Fruit fly (Drosophila melanogaster): ENCODE measurements around the gene CG17219.

Gene CG17219

dm6 chr2L:3011484-3011883 is 17.6 kb upstream of the CG17219 start:
- TF ChIP-seq CG32006 (GFP tag; optimal IDR thresholded peaks at IDR 0.05) (peak; percentile 47), CG6854 (GFP tag; optimal IDR thresholded peaks at IDR 0.05) (peak; percentile 63), dac (GFP tag; optimal IDR thresholded peaks at IDR 0.05) (no peak), achi (GFP tag; optimal IDR thresholded peaks at IDR 0.05) (peak; percentile 78), CG1621 (tag; optimal IDR thresholded peaks at IDR 0.05) (peak; percentile 68), net (GFP tag; optimal IDR thresholded peaks at IDR 0.05) (peak; percentile 74), CG3919 (GFP tag; optimal IDR thresholded peaks at IDR 0.05) (peak; percentile 86), Sox102F (GFP tag; optimal IDR thresholded peaks at IDR 0.05) (peak; percentile 85), svp (GFP tag) (peak; percentile 94), CG6808 (GFP tag; optimal IDR thresholded peaks at IDR 0.05) (peak; percentile 53), spab (GFP tag; optimal IDR thresholded peaks at IDR 0.05) (peak; percentile 61), eg (GFP tag; IDR thresholded peaks at IDR 0.05) (0 out of 3 replicates have a peak, but pooled peaks have one; percentile 19), CG6163 (GFP tag; IDR thresholded peaks at IDR 0.05) (peak; percentile 70), Blimp-1 (GFP tag; optimal IDR thresholded peaks at IDR 0.05) (peak; percentile 62), acj6 (GFP tag; optimal IDR thresholded peaks at IDR 0.05) (peak; percentile 83), Ets96B (tag; optimal IDR thresholded peaks at IDR 0.05) (peak; percentile 76), Ets21C (GFP tag; optimal IDR thresholded peaks at IDR 0.05) (peak; percentile 81), CG10669 (GFP tag; optimal IDR thresholded peaks at IDR 0.05) (peak; percentile 74), CG9139 (GFP tag; optimal IDR thresholded peaks at IDR 0.05) (peak; percentile 17), fkh (GFP tag; optimal IDR thresholded peaks at IDR 0.05) (no peak), CG10631 (GFP tag; optimal IDR thresholded peaks at IDR 0.05) (peak; percentile 81), topi (GFP tag; optimal IDR thresholded peaks at IDR 0.05) (peak; percentile 88), CG6276 (GFP tag; optimal IDR thresholded peaks at IDR 0.05) (no peak), CG3032 (tag; optimal IDR thresholded peaks at IDR 0.05) (peak; percentile 73), OdsH (GFP tag; optimal IDR thresholded peaks at IDR 0.05) (peak; percentile 77), CG11762 (GFP tag; optimal IDR thresholded peaks at IDR 0.05; ENCODE audit: insufficient read depth) (peak; percentile 62), CG15336 (GFP tag; IDR thresholded peaks at IDR 0.05) (peak; percentile 57; the same call in 1 of the 2 replicates), CG34406 (GFP tag; optimal IDR thresholded peaks at IDR 0.05) (peak; percentile 81), salr (GFP tag; optimal IDR thresholded peaks at IDR 0.05) (peak; percentile 27 to 68), Sox14 (GFP tag; optimal IDR thresholded peaks at IDR 0.05) (peak; percentile 80), CG6792 (GFP tag; optimal IDR thresholded peaks at IDR 0.05) (peak; percentile 82), dsx (GFP tag; optimal IDR thresholded peaks at IDR 0.05; ENCODE audit: poor library complexity, severe bottlenecking) (peak; percentile 76), Gug (GFP tag; IDR thresholded peaks at IDR 0.05) (no peak), esn (GFP tag; optimal IDR thresholded peaks at IDR 0.05) (peak; percentile 90), Lpt (GFP tag; optimal IDR thresholded peaks at IDR 0.05) (peak; percentile 23), CG11294 (GFP tag; IDR thresholded peaks at IDR 0.05) (no peak), Eip75B (GFP tag; optimal IDR thresholded peaks at IDR 0.05) (peak; percentile 84), CG8632 (GFP tag; optimal IDR thresholded peaks at IDR 0.05) (peak; percentile 79), ss (GFP tag; optimal IDR thresholded peaks at IDR 0.05) (peak; percentile 45 to 80), cyc (GFP tag; optimal IDR thresholded peaks at IDR 0.05) (peak; percentile 88), CG8119 (GFP tag; IDR thresholded peaks at IDR 0.05) (peak; percentile 50; the same call in 1 of the 3 replicates), Hr4 (GFP tag; optimal IDR thresholded peaks at IDR 0.05) (peak; percentile 1), CG16779 (tag; optimal IDR thresholded peaks at IDR 0.05) (peak; percentile 40), Smox (GFP tag; optimal IDR thresholded peaks at IDR 0.05) (peak; percentile 83), Eip78C (GFP tag) (peak; percentile 96), fd85E (GFP tag; optimal IDR thresholded peaks at IDR 0.05) (peak; percentile 13), CG11902 (GFP tag; optimal IDR thresholded peaks at IDR 0.05) (peak; percentile 77), Sox15 (GFP tag; optimal IDR thresholded peaks at IDR 0.05) (peak; percentile 76), Hr38 (GFP tag; optimal IDR thresholded peaks at IDR 0.05) (no peak), vri (GFP tag; optimal IDR thresholded peaks at IDR 0.05) (peak; percentile 65), CG7368 (GFP tag; optimal IDR thresholded peaks at IDR 0.05) (peak; percentile 76), CG31627 (GFP tag; optimal IDR thresholded peaks at IDR 0.05) (peak; percentile 91)
